Fruit fly (Drosophila melanogaster) whole organism, embryonic: ENCODE results near the gene Bet1.

Experiments used
- CG10274 ChIP-seq: fragments of 200-800 bp; sonication (Bioruptor generic); optimal IDR thresholded peaks from 3 replicates; lab custom pipeline; 2017; ENCODE audit warnings: missing biosample characterization, mild to moderate bottlenecking, missing genetic modification characterization
- CG11456 ChIP-seq: fragments of 200-800 bp; sonication (Bioruptor generic); IDR thresholded peaks from 3 replicates; pipeline ENCODE4 v1.3.6; 2022; ENCODE audit warnings: missing biosample characterization, missing genetic modification characterization
- CG12299 ChIP-seq: fragments of 200-800 bp; sonication (Bioruptor generic); optimal IDR thresholded peaks from 2 replicates; lab custom pipeline; 2018; ENCODE audit warnings: missing biosample characterization, mild to moderate bottlenecking, missing genetic modification characterization
- CG13287 ChIP-seq: fragments of 200-800 bp; sonication (Bioruptor generic); IDR thresholded peaks from 2 replicates; pipeline ENCODE4 v1.3.6; 2022; ENCODE audit warnings: missing biosample characterization, missing genetic modification characterization; ENCODE audit not compliant: partially characterized antibody
- CG13894 ChIP-seq: fragments of 200-800 bp; sonication (Bioruptor generic); optimal IDR thresholded peaks from 3 replicates; lab custom pipeline; 2018; ENCODE audit warnings: missing biosample characterization, mild to moderate bottlenecking, missing genetic modification characterization, moderate library complexity
- CG14050 ChIP-seq: fragments of 200-800 bp; sonication (Bioruptor generic); IDR thresholded peaks from 3 replicates; pipeline ENCODE4 v1.3.6; 2022; ENCODE audit warnings: missing biosample characterization, missing genetic modification characterization
- CG15514 ChIP-seq: fragments of 200-800 bp; sonication (Bioruptor generic); optimal IDR thresholded peaks from 3 replicates; lab custom pipeline; 2017; ENCODE audit warnings: missing biosample characterization, missing genetic modification characterization, mild to moderate bottlenecking, moderate library complexity, missing genetic modification reagents
- CG1602 ChIP-seq: fragments of 200-800 bp; sonication (Bioruptor generic); optimal IDR thresholded peaks from 3 replicates; lab custom pipeline; 2016; ENCODE audit warnings: missing biosample characterization, missing genetic modification characterization
- CG1603 ChIP-seq: fragments of 200-800 bp; sonication (Bioruptor generic); optimal IDR thresholded peaks from 2 replicates; lab custom pipeline; 2019; ENCODE audit warnings: missing biosample characterization, mild to moderate bottlenecking, missing genetic modification characterization, moderate library complexity
- CG17802 ChIP-seq: fragments of 200-800 bp; sonication (Bioruptor generic); optimal IDR thresholded peaks from 2 replicates; lab custom pipeline; 2018; ENCODE audit warnings: missing biosample characterization, mild to moderate bottlenecking, missing genetic modification characterization, moderate library complexity
- CG17829 ChIP-seq: fragments of 200-800 bp; optimal IDR thresholded peaks from 2 replicates; lab custom pipeline; 2019; ENCODE audit warnings: missing biosample characterization, mild to moderate bottlenecking, missing genetic modification characterization, moderate library complexity
- CG2199 ChIP-seq: fragments of 200-800 bp; sonication (Bioruptor generic); IDR thresholded peaks from 3 replicates; pipeline ENCODE4 v1.3.6; 2022; ENCODE audit warnings: missing biosample characterization, missing genetic modification characterization
- CG31365 ChIP-seq: fragments of 200-800 bp; sonication (Bioruptor generic); optimal IDR thresholded peaks from 2 replicates; lab custom pipeline; 2018; ENCODE audit warnings: missing biosample characterization, mild to moderate bottlenecking, missing genetic modification characterization
- CG4282 ChIP-seq: fragments of 200-800 bp; sonication (Bioruptor generic); optimal IDR thresholded peaks from 2 replicates; lab custom pipeline; 2016; ENCODE audit warnings: missing biosample characterization, missing genetic modification characterization
- CG4328 ChIP-seq: fragments of 200-800 bp; sonication (Bioruptor generic); optimal IDR thresholded peaks from 3 replicates; lab custom pipeline; 2017; ENCODE audit warnings: missing biosample characterization, missing genetic modification reagents, missing genetic modification characterization
- CG5953 ChIP-seq: fragments of 200-800 bp; sonication (Bioruptor generic); IDR thresholded peaks from 2 replicates; pipeline ENCODE4 v1.3.6; 2022; ENCODE audit warnings: missing biosample characterization, missing genetic modification characterization
- CG6272 ChIP-seq: fragments of 200-800 bp; sonication (Bioruptor generic); IDR thresholded peaks from 2 replicates; pipeline ENCODE4 v1.3.6; 2022; ENCODE audit warnings: missing biosample characterization, missing genetic modification characterization
- CG7372 ChIP-seq: fragments of 200-800 bp; sonication (Bioruptor generic); IDR thresholded peaks from 2 replicates; pipeline ENCODE4 v1.3.6; 2022; ENCODE audit warnings: missing biosample characterization, missing genetic modification characterization
- CG9797 ChIP-seq: fragments of 200-800 bp; sonication (Bioruptor generic); optimal IDR thresholded peaks from 3 replicates; lab custom pipeline; 2018; ENCODE audit warnings: missing biosample characterization, mild to moderate bottlenecking, missing genetic modification characterization
- CoRest ChIP-seq: fragments of 200-800 bp; sonication (Bioruptor generic); optimal IDR thresholded peaks from 3 replicates; lab custom pipeline; 2018; ENCODE audit warnings: missing biosample characterization, mild to moderate bottlenecking, missing genetic modification characterization, moderate library complexity
- Doc3 ChIP-seq: fragments of 200-800 bp; sonication (Bioruptor generic); IDR thresholded peaks from 3 replicates; pipeline ENCODE4 v1.3.6; 2022; ENCODE audit warnings: missing biosample characterization, missing genetic modification characterization; ENCODE audit not compliant: partially characterized antibody
- Drgx ChIP-seq: fragments of 200-800 bp; sonication (Bioruptor generic); IDR thresholded peaks from 2 replicates; pipeline ENCODE4 v1.3.6; 2022; ENCODE audit warnings: missing biosample characterization, missing genetic modification characterization
- Fer1 ChIP-seq: fragments of 200-800 bp; sonication (Bioruptor generic); optimal IDR thresholded peaks from 2 replicates; lab custom pipeline; 2017; ENCODE audit warnings: missing biosample characterization, mild to moderate bottlenecking, missing genetic modification characterization
- Hr51 ChIP-seq, 2 experiments: fragments of 200-800 bp; sonication (Bioruptor generic); optimal IDR thresholded peaks; 2 replicates in 1 of 2; 3 replicates in 1 of 2; lab custom pipeline; 2016 to 2018; ENCODE audit warnings: missing biosample characterization in 2 of 2, missing genetic modification characterization in 2 of 2, mild to moderate bottlenecking in 1 of 2, moderate library complexity in 1 of 2
- PHDP ChIP-seq: fragments of 200-800 bp; sonication (Bioruptor generic); optimal IDR thresholded peaks from 3 replicates; lab custom pipeline; 2018; ENCODE audit warnings: missing biosample characterization, mild to moderate bottlenecking, missing genetic modification characterization, moderate library complexity
- Xrp1 ChIP-seq: fragments of 200-800 bp; sonication (Bioruptor generic); IDR thresholded peaks from 2 replicates; pipeline ENCODE4 v1.3.6; 2022; ENCODE audit warnings: missing biosample characterization, missing genetic modification characterization
- YL-1 ChIP-seq: fragments of 200-800 bp; sonication (Bioruptor generic); optimal IDR thresholded peaks from 3 replicates; lab custom pipeline; 2017; ENCODE audit warnings: missing biosample characterization, mild to moderate bottlenecking, missing genetic modification characterization
- ab ChIP-seq: fragments of 200-800 bp; sonication (Bioruptor generic); optimal IDR thresholded peaks from 2 replicates; lab custom pipeline; 2016; ENCODE audit warnings: missing biosample characterization, missing genetic modification characterization
- abd-A ChIP-seq: fragments of 200-800 bp; sonication (Bioruptor generic); optimal IDR thresholded peaks from 3 replicates; lab custom pipeline; 2019; ENCODE audit warnings: missing biosample characterization, mild to moderate bottlenecking, missing genetic modification characterization, moderate library complexity
- br ChIP-seq: fragments of >200 bp; optimal IDR thresholded peaks from 2 replicates; lab custom pipeline; 2017
- chif ChIP-seq, 2 experiments: fragments of 200-800 bp; sonication (Bioruptor generic); optimal IDR thresholded peaks; 3 replicates each; lab custom pipeline; 2016; ENCODE audit warnings: missing biosample characterization in 2 of 2, missing genetic modification characterization in 2 of 2
- crol ChIP-seq: fragments of 200-800 bp; sonication (Bioruptor generic); IDR thresholded peaks from 2 replicates; pipeline ENCODE4 v1.3.6; 2022; ENCODE audit warnings: missing biosample characterization, missing genetic modification characterization
- ewg ChIP-seq: fragments of 200-800 bp; sonication (Bioruptor generic); optimal IDR thresholded peaks from 3 replicates; lab custom pipeline; 2017; ENCODE audit warnings: mild to moderate bottlenecking, missing biosample characterization, missing genetic modification reagents, missing genetic modification characterization
- fd102C ChIP-seq: fragments of 200-800 bp; sonication (Bioruptor generic); optimal IDR thresholded peaks from 2 replicates; lab custom pipeline; 2018; ENCODE audit warnings: missing biosample characterization, mild to moderate bottlenecking, missing genetic modification characterization, moderate library complexity
- ham ChIP-seq: fragments of 200-800 bp; sonication (Bioruptor generic); IDR thresholded peaks from 2 replicates; pipeline ENCODE4 v1.3.6; 2022; ENCODE audit warnings: missing biosample characterization, missing genetic modification characterization
- lilli ChIP-seq: fragments of 200-800 bp; sonication (Bioruptor generic); optimal IDR thresholded peaks from 3 replicates; lab custom pipeline; 2016; ENCODE audit warnings: missing biosample characterization, missing genetic modification characterization
- nau ChIP-seq: fragments of 200-800 bp; sonication (Bioruptor generic); optimal IDR thresholded peaks from 3 replicates; lab custom pipeline; 2017; ENCODE audit warnings: missing biosample characterization, mild to moderate bottlenecking, missing genetic modification characterization, missing genetic modification reagents
- nmo ChIP-seq: fragments of 200-800 bp; sonication (Bioruptor generic); optimal IDR thresholded peaks from 2 replicates; lab custom pipeline; 2018; ENCODE audit warnings: missing biosample characterization, mild to moderate bottlenecking, missing genetic modification characterization, moderate library complexity
- peb ChIP-seq: fragments of 200-800 bp; sonication (Bioruptor generic); IDR thresholded peaks from 2 replicates; pipeline ENCODE4 v1.3.6; 2022; ENCODE audit warnings: missing biosample characterization, missing genetic modification characterization
- phol ChIP-seq: fragments of 200-800 bp; sonication (Bioruptor generic); optimal IDR thresholded peaks from 3 replicates; lab custom pipeline; 2018; ENCODE audit warnings: missing biosample characterization, mild to moderate bottlenecking, missing genetic modification characterization, moderate library complexity
- repo ChIP-seq: fragments of 200-800 bp; sonication (Bioruptor generic); optimal IDR thresholded peaks from 2 replicates; lab custom pipeline; 2016; ENCODE audit warnings: missing biosample characterization, missing genetic modification characterization
- seq ChIP-seq: fragments of 200-800 bp; sonication (Bioruptor generic); IDR thresholded peaks from 2 replicates; pipeline ENCODE4 v1.3.6; 2022; ENCODE audit warnings: missing biosample characterization, missing genetic modification characterization
- slp2 ChIP-seq: fragments of 200-800 bp; sonication (Bioruptor generic); optimal IDR thresholded peaks from 2 replicates; lab custom pipeline; 2016; ENCODE audit warnings: missing biosample characterization, missing genetic modification characterization
- sob ChIP-seq: fragments of 200-800 bp; sonication (Bioruptor generic); IDR thresholded peaks from 2 replicates; pipeline ENCODE4 v1.3.6; 2022; ENCODE audit warnings: missing biosample characterization, missing genetic modification characterization
- tap ChIP-seq: fragments of 200-800 bp; optimal IDR thresholded peaks from 3 replicates; lab custom pipeline; 2019; ENCODE audit warnings: missing biosample characterization, mild to moderate bottlenecking, missing genetic modification characterization, moderate library complexity
- tin ChIP-seq: fragments of 200-800 bp; sonication (Bioruptor generic); optimal IDR thresholded peaks from 3 replicates; lab custom pipeline; 2016; ENCODE audit warnings: missing biosample characterization, missing genetic modification characterization
- trh ChIP-seq: fragments of 200-800 bp; sonication (Bioruptor generic); optimal IDR thresholded peaks from 2 replicates; lab custom pipeline; 2016; ENCODE audit warnings: missing biosample characterization, missing genetic modification characterization
- tup ChIP-seq: fragments of 200-800 bp; sonication (Bioruptor generic); optimal IDR thresholded peaks from 2 replicates; lab custom pipeline; 2016; ENCODE audit warnings: missing biosample characterization, mild to moderate bottlenecking, missing genetic modification characterization, moderate library complexity
- usp ChIP-seq: fragments of >200 bp; optimal IDR thresholded peaks from 2 replicates; lab custom pipeline; 2017; ENCODE audit warnings: missing biosample characterization, missing genetic modification characterization
- wor ChIP-seq: fragments of 200-800 bp; sonication (Bioruptor generic); IDR thresholded peaks from 2 replicates; pipeline ENCODE4 v1.3.6; 2022; ENCODE audit warnings: missing biosample characterization, missing genetic modification characterization

Bet1 gene

dm6 chr3L:19293178-19293741 lies 32.1 kb downstream of the Bet1 start (continued):
- no peak for TF ChIP-seq CG15514 (GFP tag; lab: Kevin White, UChicago)
- TF ChIP-seq CG2199 (GFP tag; lab: Robert Waterston, UW): 0 out of 3 replicates have a peak, but pooled peaks have one; percentile 17
- no peak for TF ChIP-seq repo (GFP tag; lab: Kevin White, UChicago)
- no peak for TF ChIP-seq slp2 (GFP tag; lab: Kevin White, UChicago)
- peak; percentile 25 for TF ChIP-seq fd102C (GFP tag; lab: Kevin White, UChicago)
- no peak for TF ChIP-seq peb
- TF ChIP-seq seq (GFP tag; lab: Robert Waterston, UW): no peak
- no peak for TF ChIP-seq CG1602 (GFP tag; lab: Kevin White, UChicago)
- peak; percentile 5; the same call in 1 of the 2 replicates for TF ChIP-seq Drgx (GFP tag; lab: Robert Waterston, UW)
- no peak for TF ChIP-seq CG17802 (tag; lab: Kevin White, UChicago)
- TF ChIP-seq CG13287 (GFP tag; lab: Robert Waterston, UW): no peak
- no peak for TF ChIP-seq CG7372
- TF ChIP-seq Xrp1 (GFP tag; lab: Robert Waterston, UW): no peak
- no peak for TF ChIP-seq wor (GFP tag; lab: Robert Waterston, UW)
- TF ChIP-seq abd-A (tag; lab: Kevin White, UChicago): peak; percentile 22
- no peak for TF ChIP-seq trh (GFP tag; lab: Kevin White, UChicago)
- TF ChIP-seq CG13894 (tag; lab: Kevin White, UChicago): peak; percentile 99
- no peak for TF ChIP-seq CG31365 (tag; lab: Kevin White, UChicago)
- peak; percentile 86 for TF ChIP-seq crol (GFP tag; lab: Robert Waterston, UW)
- TF ChIP-seq ewg (GFP tag; lab: Kevin White, UChicago): peak; percentile 65
- no peak for TF ChIP-seq CG4328 (GFP tag; lab: Kevin White, UChicago)

- TF ChIP-seq phol (tag; lab: Kevin White, UChicago) (peak; percentile 77), CG9797 (peak; percentile 32), CoRest (no peak), YL-1 (GFP tag; lab: Kevin White, UChicago) (no peak), CG11456 (no peak; the same call in 2 of the 3 replicates), Doc3 (GFP tag; lab: Robert Waterston, UW) (0 out of 3 replicates have a peak, but pooled peaks have one; percentile 17), CG6272 (GFP tag; lab: Robert Waterston, UW) (no peak), br (lab: Kevin White, UChicago) (no peak), CG5953 (GFP tag; lab: Robert Waterston, UW) (no peak), PHDP (tag; lab: Kevin White, UChicago) (no peak), nmo (GFP tag; lab: Kevin White, UChicago) (peak; percentile 63), CG4282 (GFP tag; lab: Kevin White, UChicago) (no peak), tap (no peak), Fer1 (GFP tag; lab: Kevin White, UChicago) (no peak), ab (no peak), tup (GFP tag; lab: Kevin White, UChicago) (no peak), sob (GFP tag; lab: Robert Waterston, UW) (peak; percentile 32; the same call in 1 of the 2 replicates), CG17829 (tag; lab: Kevin White, UChicago) (no peak), tin (peak; percentile 26), chif (GFP tag; optimal IDR thresholded peaks at IDR 0.05; lab: Kevin White, UChicago) (peak in 1 of 2 experiments; percentile 35), CG14050 (GFP tag; lab: Robert Waterston, UW) (no peak), CG12299 (tag; lab: Kevin White, UChicago) (no peak), nau (GFP tag; lab: Kevin White, UChicago) (no peak), CG1603 (tag; lab: Kevin White, UChicago) (peak; percentile 43), usp (no peak), CG10274 (no peak), ham (GFP tag; lab: Robert Waterston, UW) (no peak), Hr51 (GFP tag; optimal IDR thresholded peaks at IDR 0.05; lab: Kevin White, UChicago) (no peak), lilli (GFP tag; lab: Kevin White, UChicago) (no peak)
Measured at dm6 chr3L:19294235-19294612, 33.0 kb downstream of the Bet1 start, which contains the start of gene fal. TSS of gene fal (plus strand) at chr3L:19294564.
